Worm (Caenorhabditis elegans) whole organism, L1 larva: Measurements from ENCODE around the gene Y38H6C.13.

Source experiments
- blmp-1 ChIP-seq: fragments of 150-350 bp; optimal IDR thresholded peaks from 2 replicates; lab custom pipeline; 2014; ENCODE audit warnings: missing biosample characterization, missing genetic modification characterization
- fos-1 ChIP-seq: fragments of 150-350 bp; optimal IDR thresholded peaks from 2 replicates; lab custom pipeline; 2014; ENCODE audit warnings: missing biosample characterization, missing genetic modification characterization
- nhr-12 ChIP-seq: sonication (generic microtip); optimal IDR thresholded peaks from 2 replicates; lab custom pipeline; 2017; ENCODE audit warnings: missing biosample characterization, missing genetic modification characterization
- nhr-47 ChIP-seq: sonication (generic microtip); optimal IDR thresholded peaks from 2 replicates; lab custom pipeline; 2016; ENCODE audit warnings: mild to moderate bottlenecking, missing genetic modification characterization, moderate library complexity, missing compliant biosample characterization
- unc-30 ChIP-seq: sonication (generic microtip); optimal IDR thresholded peaks from 2 replicates; lab custom pipeline; 2017; ENCODE audit warnings: missing biosample characterization, missing genetic modification characterization
- zag-1 ChIP-seq: fragments of 150-350 bp; optimal IDR thresholded peaks from 2 replicates; lab custom pipeline; 2014; ENCODE audit warnings: missing biosample characterization, missing genetic modification characterization
- ztf-4 ChIP-seq: fragments of 150-350 bp; optimal IDR thresholded peaks from 2 replicates; lab custom pipeline; 2014; ENCODE audit warnings: missing biosample characterization, missing genetic modification characterization

DNA sequence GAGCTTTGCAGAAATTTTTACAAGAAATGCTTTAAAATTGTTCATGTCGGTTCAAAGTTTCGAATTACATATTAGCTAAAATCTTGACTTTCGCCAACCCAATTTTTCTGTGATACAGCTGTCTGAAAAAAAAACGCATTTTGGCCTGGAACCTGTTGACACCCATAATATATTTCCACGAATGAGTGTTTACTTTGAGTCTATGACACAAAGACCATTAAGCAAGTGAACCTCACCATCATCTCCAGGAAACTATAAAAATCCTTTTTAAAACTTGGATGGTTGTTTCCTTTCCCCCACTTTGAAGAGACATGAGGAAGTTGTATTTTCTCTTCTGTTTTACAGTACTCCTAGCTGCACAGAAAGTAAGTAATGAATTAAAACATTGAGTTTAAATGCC, 46.7 kb downstream of the Y38H6C.13 start, which contains the start of gene clec-263:
- TF ChIP-seq ztf-4 (tag; lab: Kevin White, UChicago) (no peak), blmp-1 (tag; lab: Kevin White, UChicago) (no peak), fos-1 (tag; lab: Kevin White, UChicago) (no peak), nhr-12 (no peak), zag-1 (tag; lab: Kevin White, UChicago) (no peak), nhr-47 (tag; lab: Kevin White, UChicago) (no peak), unc-30 (tag; lab: Kevin White, UChicago) (no peak)
